Fruit fly (Drosophila melanogaster) whole organism, embryonic: Measurements from ENCODE around the gene CG42487.

Experiments used
- Bteb2 ChIP-seq: fragments of 200-800 bp; sonication (Bioruptor generic); optimal IDR thresholded peaks from 2 replicates; lab custom pipeline; 2016; ENCODE audit warnings: missing biosample characterization, missing genetic modification characterization
- CG11085 ChIP-seq: fragments of 200-800 bp; sonication (Bioruptor generic); IDR thresholded peaks from 2 replicates; pipeline ENCODE4 v1.3.6; 2022; ENCODE audit warnings: missing biosample characterization, missing genetic modification characterization
- CG4707 ChIP-seq: fragments of 200-800 bp; sonication (Bioruptor generic); optimal IDR thresholded peaks from 2 replicates; lab custom pipeline; 2018; ENCODE audit warnings: missing biosample characterization, mild to moderate bottlenecking, missing genetic modification characterization, moderate library complexity
- NC2α ChIP-seq: fragments of 200-800 bp; sonication (Bioruptor generic); optimal IDR thresholded peaks from 2 replicates; lab custom pipeline; 2016; ENCODE audit warnings: missing biosample characterization, missing genetic modification characterization
- insv ChIP-seq, 2 experiments: fragments of 200-800 bp; sonication (Bioruptor generic); optimal IDR thresholded peaks; 3 replicates each; lab custom pipeline; 2016 to 2018; ENCODE audit warnings: missing biosample characterization in 2 of 2, missing genetic modification characterization in 2 of 2
- nerfin-1 ChIP-seq: fragments of 200-800 bp; sonication (Bioruptor generic); optimal IDR thresholded peaks from 3 replicates; lab custom pipeline; 2019; ENCODE audit warnings: missing biosample characterization, mild to moderate bottlenecking, missing genetic modification characterization, moderate library complexity
- tup ChIP-seq: fragments of 200-800 bp; sonication (Bioruptor generic); optimal IDR thresholded peaks from 2 replicates; lab custom pipeline; 2016; ENCODE audit warnings: missing biosample characterization, mild to moderate bottlenecking, missing genetic modification characterization, moderate library complexity

DNA sequence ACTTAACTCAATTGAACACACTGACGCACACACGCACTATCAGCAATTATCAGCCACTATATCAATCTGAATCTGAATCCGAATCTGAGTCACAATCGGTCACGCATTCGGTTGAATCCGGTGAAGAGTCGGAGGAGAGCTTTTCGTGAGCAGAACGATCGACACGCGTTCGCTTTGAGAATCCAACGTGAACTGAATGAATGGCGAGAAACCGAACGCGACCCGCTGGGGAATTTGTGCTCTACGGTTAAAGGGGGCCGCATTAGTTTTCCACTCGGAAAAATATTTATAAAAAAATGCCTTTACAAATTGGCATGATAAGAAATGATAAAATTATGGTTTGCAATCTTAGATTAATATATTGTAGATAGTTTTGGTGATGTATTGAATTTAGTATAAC, 29.1 kb upstream of the CG42487 start, which contains the start of gene betaTub97EF:
- TF ChIP-seq insv (GFP tag; optimal IDR thresholded peaks at IDR 0.05; lab: Kevin White, UChicago) (no peak), nerfin-1 (no peak), tup (GFP tag; lab: Kevin White, UChicago) (no peak), CG11085 (no peak), CG4707 (GFP tag; lab: Kevin White, UChicago) (peak; percentile 9), NC2α (GFP tag; lab: Kevin White, UChicago) (no peak), Bteb2 (GFP tag; lab: Kevin White, UChicago) (no peak)
